ENCODE assay signal across 1 worm cellular context in genomic region chrIII:7277228-7277627, ce11.
A peak's percentile ranks its signal among the peaks of the same experiment; 100 is the strongest.
TF ChIP-seq lines count a peak whose summit lies in the region.

Gene spot-1 (minus strand): TSS chrIII:7277274.
Gene B0361.11 (plus strand): TSS chrIII:7277599.

TF ChIP-seq in whole organism, L1 larva, 84 proteins besides CTCF, POLR2A, EP300 and RAD21 (continued from another document):
- TF ChIP-seq Y116A8C.19 (tag; optimal IDR thresholded peaks at IDR 0.05; lab: Kevin White, UChicago; ENCODE audit: borderline replicate concordance) (no peak), fkh-4 (tag; optimal IDR thresholded peaks at IDR 0.05; lab: Kevin White, UChicago; ENCODE audit: borderline replicate concordance) (no peak), C16A3.4 (tag; optimal IDR thresholded peaks at IDR 0.05; lab: Kevin White, UChicago) (peak; percentile 72), sox-4 (tag; optimal IDR thresholded peaks at IDR 0.05; lab: Kevin White, UChicago) (peak; percentile 0), ama-1 (optimal IDR thresholded peaks at IDR 0.05; lab: Kevin White, UChicago) (no peak), xbp-1 (tag; optimal IDR thresholded peaks at IDR 0.05; lab: Kevin White, UChicago) (peak; percentile 68), zag-1 (tag; optimal IDR thresholded peaks at IDR 0.05; lab: Kevin White, UChicago) (no peak), nhr-84 (tag; optimal IDR thresholded peaks at IDR 0.05; lab: Kevin White, UChicago) (no peak), unc-130 (tag; optimal IDR thresholded peaks at IDR 0.05; lab: Kevin White, UChicago) (peak; percentile 67), ztf-11 (tag; optimal IDR thresholded peaks at IDR 0.05; lab: Kevin White, UChicago) (no peak), hlh-4 (tag; optimal IDR thresholded peaks at IDR 0.05; lab: Kevin White, UChicago) (no peak), fos-1 (tag; optimal IDR thresholded peaks at IDR 0.05; lab: Kevin White, UChicago) (peak; percentile 18), snpc-4 (tag; optimal IDR thresholded peaks at IDR 0.05; lab: Kevin White, UChicago) (peak; percentile 72), elt-3 (tag; optimal IDR thresholded peaks at IDR 0.05; lab: Kevin White, UChicago) (peak in 2 of 6 experiments; percentile 31 to 50), snu-23 (GFP tag; optimal IDR thresholded peaks at IDR 0.05; lab: Kevin White, UChicago) (peak; percentile 81), mep-1 (tag; optimal IDR thresholded peaks at IDR 0.05; lab: Kevin White, UChicago) (peak; percentile 55), skn-1 (tag; optimal IDR thresholded peaks at IDR 0.05; lab: Kevin White, UChicago) (peak; percentile 25), elt-2 (tag; optimal IDR thresholded peaks at IDR 0.05; lab: Kevin White, UChicago) (peak; percentile 19), dpl-1 (GFP tag; optimal IDR thresholded peaks at IDR 0.05; lab: Kevin White, UChicago) (peak; percentile 93 to 97 (median 97)), nhr-20 (tag; optimal IDR thresholded peaks at IDR 0.05; lab: Kevin White, UChicago) (peak; percentile 70), ceh-8 (GFP tag; optimal IDR thresholded peaks at IDR 0.05; lab: Kevin White, UChicago) (no peak), lir-3 (tag; optimal IDR thresholded peaks at IDR 0.05; lab: Kevin White, UChicago; ENCODE audit: poor library complexity) (peak; percentile 41), unc-86 (tag; optimal IDR thresholded peaks at IDR 0.05; lab: Kevin White, UChicago) (peak; percentile 31), nhr-19 (GFP tag; conservative IDR thresholded peaks at IDR 0.05; lab: Robert Waterston, UW) (peak; percentile 68), nhr-71 (tag; optimal IDR thresholded peaks at IDR 0.05; lab: Kevin White, UChicago) (peak; percentile 79)
